Fruit fly (Drosophila melanogaster): ENCODE data around the gene CG6059.

DNA sequence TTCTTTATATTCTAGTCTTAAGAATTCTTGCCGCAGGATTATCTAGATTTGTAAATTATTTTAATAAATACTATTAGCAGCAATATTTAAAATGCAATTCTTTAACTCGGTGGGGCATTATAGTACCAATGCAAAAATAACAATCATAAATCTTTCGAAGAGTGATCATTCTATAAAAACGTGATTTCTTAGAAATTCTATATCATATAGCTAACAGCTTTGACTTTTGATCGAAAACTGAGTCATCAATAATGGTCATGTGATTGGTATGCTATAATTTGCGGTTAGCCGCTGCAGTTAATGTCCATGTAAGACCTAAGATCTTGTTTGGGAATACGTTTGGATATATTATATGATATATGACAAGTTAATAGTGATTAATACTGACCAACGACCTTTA is 38.3 kb upstream of the CG6059 start, which contains the start of gene ppk31:
- TF ChIP-seq Mio (GFP tag; optimal IDR thresholded peaks at IDR 0.05) (no peak), OdsH (GFP tag; optimal IDR thresholded peaks at IDR 0.05) (no peak), CG32264 (GFP tag; optimal IDR thresholded peaks at IDR 0.05) (no peak), dmrt93B (GFP tag; optimal IDR thresholded peaks at IDR 0.05) (no peak), h (GFP tag; optimal IDR thresholded peaks at IDR 0.05) (no peak), Dfd (GFP tag; optimal IDR thresholded peaks at IDR 0.05) (no peak), tai (GFP tag; optimal IDR thresholded peaks at IDR 0.05) (no peak), Jra (GFP tag; optimal IDR thresholded peaks at IDR 0.05) (no peak), lola (GFP tag; optimal IDR thresholded peaks at IDR 0.05) (no peak), Rel (GFP tag; optimal IDR thresholded peaks at IDR 0.05) (no peak), Rel (tag; optimal IDR thresholded peaks at IDR 0.05) (no peak), Abd-B (GFP tag; optimal IDR thresholded peaks at IDR 0.05) (no peak), sage (GFP tag; optimal IDR thresholded peaks at IDR 0.05) (no peak), Vsx2 (GFP tag; optimal IDR thresholded peaks at IDR 0.05; ENCODE audit: partially characterized antibody) (no peak)

Data from whole organism, wandering third instar larva.